Worm (Caenorhabditis elegans) whole organism, late embryonic: ENCODE measurements around the gene C56G2.4.

Experiments used
- F13H6.1 ChIP-seq: sonication (generic microtip); optimal IDR thresholded peaks from 2 replicates; lab custom pipeline; 2016; ENCODE audit warnings: missing genetic modification characterization, missing compliant biosample characterization
- T23F11.4 ChIP-seq: fragments of 200-800 bp; sonication (Bioruptor generic); optimal IDR thresholded peaks from 2 replicates; lab custom pipeline; 2018; ENCODE audit warnings: mild to moderate bottlenecking, missing genetic modification characterization, missing compliant biosample characterization
- ama-1 ChIP-seq: fragments of 150-350 bp; optimal IDR thresholded peaks from 2 replicates; lab custom pipeline; 2014
- ceh-18 ChIP-seq: sonication (generic microtip); optimal IDR thresholded peaks from 2 replicates; lab custom pipeline; 2016; ENCODE audit warnings: missing genetic modification characterization, missing compliant biosample characterization
- ceh-2 ChIP-seq: sonication (generic microtip); optimal IDR thresholded peaks from 2 replicates; lab custom pipeline; 2016; ENCODE audit warnings: missing genotype, missing genetic modification characterization, missing compliant biosample characterization
- ceh-22 ChIP-seq: sonication (generic microtip); optimal IDR thresholded peaks from 2 replicates; lab custom pipeline; 2017; ENCODE audit warnings: missing biosample characterization, missing genetic modification characterization
- ceh-24 ChIP-seq: sonication (generic microtip); optimal IDR thresholded peaks from 2 replicates; lab custom pipeline; 2016; ENCODE audit warnings: mild to moderate bottlenecking, missing genetic modification characterization, missing compliant biosample characterization
- ceh-30 ChIP-seq: fragments of 150-350 bp; optimal IDR thresholded peaks from 2 replicates; lab custom pipeline; 2014; ENCODE audit warnings: missing biosample characterization, missing genetic modification characterization
- ceh-31 ChIP-seq: sonication (generic microtip); optimal IDR thresholded peaks from 2 replicates; lab custom pipeline; 2016; ENCODE audit warnings: missing genetic modification characterization, missing compliant biosample characterization
- ceh-48 ChIP-seq: sonication (generic microtip); optimal IDR thresholded peaks from 2 replicates; lab custom pipeline; 2016; ENCODE audit warnings: missing genetic modification characterization, inconsistent platforms, missing compliant biosample characterization
- ceh-6 ChIP-seq: fragments of 200-800 bp; sonication (Bioruptor generic); optimal IDR thresholded peaks from 2 replicates; lab custom pipeline; 2018; ENCODE audit warnings: mild to moderate bottlenecking, missing genetic modification characterization, missing compliant biosample characterization
- ceh-9 ChIP-seq: sonication (generic microtip); optimal IDR thresholded peaks from 2 replicates; lab custom pipeline; 2016; ENCODE audit warnings: mild to moderate bottlenecking, missing genetic modification characterization, inconsistent platforms, missing compliant biosample characterization
- che-1 ChIP-seq: sonication (generic microtip); optimal IDR thresholded peaks from 2 replicates; lab custom pipeline; 2016; ENCODE audit warnings: mild to moderate bottlenecking, missing genetic modification characterization, missing compliant biosample characterization
- elt-2 ChIP-seq: sonication (generic microtip); optimal IDR thresholded peaks from 2 replicates; lab custom pipeline; 2016; ENCODE audit warnings: missing genetic modification reagents, missing genetic modification characterization, missing compliant biosample characterization
- elt-4 ChIP-seq: sonication (generic microtip); optimal IDR thresholded peaks from 2 replicates; lab custom pipeline; 2016; ENCODE audit warnings: missing genetic modification characterization, missing compliant biosample characterization
- ets-4 ChIP-seq: sonication (generic microtip); optimal IDR thresholded peaks from 2 replicates; lab custom pipeline; 2016; ENCODE audit warnings: missing genetic modification characterization, missing compliant biosample characterization
- eyg-1 ChIP-seq: sonication (generic microtip); optimal IDR thresholded peaks from 2 replicates; lab custom pipeline; 2016; ENCODE audit warnings: missing genotype, missing genetic modification characterization, missing compliant biosample characterization
- fax-1 ChIP-seq: sonication (generic microtip); optimal IDR thresholded peaks from 2 replicates; lab custom pipeline; 2016; ENCODE audit warnings: missing genotype, missing genetic modification characterization, missing compliant biosample characterization
- fkh-10 ChIP-seq: fragments of 150-350 bp; optimal IDR thresholded peaks from 2 replicates; lab custom pipeline; 2014; ENCODE audit warnings: missing biosample characterization, missing genetic modification reagents, missing genetic modification characterization
- fkh-6 ChIP-seq: sonication (generic microtip); optimal IDR thresholded peaks from 2 replicates; lab custom pipeline; 2016; ENCODE audit warnings: missing genetic modification characterization, missing compliant biosample characterization
- gmeb-2 ChIP-seq: sonication (generic microtip); optimal IDR thresholded peaks from 2 replicates; lab custom pipeline; 2016; ENCODE audit warnings: missing genetic modification characterization, inconsistent platforms, missing compliant biosample characterization
- hlh-13 ChIP-seq: fragments of 200-800 bp; sonication (Bioruptor generic); optimal IDR thresholded peaks from 2 replicates; lab custom pipeline; 2018; ENCODE audit warnings: mild to moderate bottlenecking, missing genetic modification characterization, missing compliant biosample characterization
- hlh-30 ChIP-seq: sonication (generic microtip); optimal IDR thresholded peaks from 2 replicates; lab custom pipeline; 2017; ENCODE audit warnings: antibody characterized with exemption, missing genetic modification characterization, missing compliant biosample characterization; ENCODE audit not compliant: insufficient read depth
- hlh-6 ChIP-seq: sonication (generic microtip); optimal IDR thresholded peaks from 2 replicates; lab custom pipeline; 2016; ENCODE audit warnings: missing genotype, missing genetic modification characterization, missing compliant biosample characterization
- hlh-8 ChIP-seq: sonication (generic microtip); optimal IDR thresholded peaks from 2 replicates; lab custom pipeline; 2016; ENCODE audit warnings: missing genotype, missing genetic modification characterization, missing compliant biosample characterization
- lim-6 ChIP-seq: sonication (generic microtip); optimal IDR thresholded peaks from 2 replicates; lab custom pipeline; 2016; ENCODE audit warnings: missing genetic modification characterization, missing compliant biosample characterization
- lin-11 ChIP-seq: fragments of 200-800 bp; sonication (Bioruptor generic); optimal IDR thresholded peaks from 2 replicates; lab custom pipeline; 2018; ENCODE audit warnings: mild to moderate bottlenecking, missing genetic modification characterization, missing compliant biosample characterization
- mec-3 ChIP-seq: sonication (generic microtip); optimal IDR thresholded peaks from 2 replicates; lab custom pipeline; 2016; ENCODE audit warnings: borderline replicate concordance, missing genetic modification characterization, missing compliant biosample characterization
- nfya-1 ChIP-seq: sonication (generic microtip); optimal IDR thresholded peaks from 2 replicates; lab custom pipeline; 2017; ENCODE audit warnings: missing genetic modification characterization, mild to moderate bottlenecking, missing compliant biosample characterization, antibody characterized with exemption, moderate library complexity
- nhr-232 ChIP-seq: sonication (generic microtip); optimal IDR thresholded peaks from 2 replicates; lab custom pipeline; 2016; ENCODE audit warnings: missing genetic modification characterization, missing compliant biosample characterization
- pat-9 ChIP-seq: fragments of 200-800 bp; sonication (Bioruptor generic); optimal IDR thresholded peaks from 2 replicates; lab custom pipeline; 2018; ENCODE audit warnings: mild to moderate bottlenecking, missing genetic modification characterization, moderate library complexity, missing compliant biosample characterization
- pax-1 ChIP-seq: fragments of 150-350 bp; optimal IDR thresholded peaks from 2 replicates; lab custom pipeline; 2014; ENCODE audit warnings: missing biosample characterization, missing genetic modification characterization
- pha-2 ChIP-seq: sonication (generic microtip); optimal IDR thresholded peaks from 2 replicates; lab custom pipeline; 2017; ENCODE audit warnings: mild to moderate bottlenecking, missing genetic modification characterization, missing compliant biosample characterization
- pha-4 ChIP-seq: fragments of 150-350 bp; optimal IDR thresholded peaks from 2 replicates; lab custom pipeline; 2018; ENCODE audit warnings: missing biosample characterization, missing genetic modification reagents, missing genetic modification characterization
- rnt-1 ChIP-seq: sonication (generic microtip); optimal IDR thresholded peaks from 2 replicates; lab custom pipeline; 2016; ENCODE audit warnings: missing genetic modification characterization, missing compliant biosample characterization
- sox-4 ChIP-seq: sonication (generic microtip); optimal IDR thresholded peaks from 2 replicates; lab custom pipeline; 2017; ENCODE audit warnings: mild to moderate bottlenecking, missing genetic modification characterization, inconsistent platforms, missing compliant biosample characterization
- syd-9 ChIP-seq: sonication (generic microtip); optimal IDR thresholded peaks from 2 replicates; lab custom pipeline; 2016; ENCODE audit warnings: mild to moderate bottlenecking, missing genetic modification characterization, moderate library complexity, missing compliant biosample characterization
- tbx-2 ChIP-seq: sonication (generic microtip); optimal IDR thresholded peaks from 2 replicates; lab custom pipeline; 2016; ENCODE audit warnings: missing genetic modification characterization, missing compliant biosample characterization
- unc-42 ChIP-seq: sonication (generic microtip); optimal IDR thresholded peaks from 2 replicates; lab custom pipeline; 2016; ENCODE audit warnings: missing genotype, missing genetic modification characterization, missing compliant biosample characterization
- unc-55 ChIP-seq: sonication (generic microtip); optimal IDR thresholded peaks from 2 replicates; lab custom pipeline; 2017; ENCODE audit warnings: missing biosample characterization, missing genetic modification reagents, missing genetic modification characterization

Gene C56G2.4

DNA sequence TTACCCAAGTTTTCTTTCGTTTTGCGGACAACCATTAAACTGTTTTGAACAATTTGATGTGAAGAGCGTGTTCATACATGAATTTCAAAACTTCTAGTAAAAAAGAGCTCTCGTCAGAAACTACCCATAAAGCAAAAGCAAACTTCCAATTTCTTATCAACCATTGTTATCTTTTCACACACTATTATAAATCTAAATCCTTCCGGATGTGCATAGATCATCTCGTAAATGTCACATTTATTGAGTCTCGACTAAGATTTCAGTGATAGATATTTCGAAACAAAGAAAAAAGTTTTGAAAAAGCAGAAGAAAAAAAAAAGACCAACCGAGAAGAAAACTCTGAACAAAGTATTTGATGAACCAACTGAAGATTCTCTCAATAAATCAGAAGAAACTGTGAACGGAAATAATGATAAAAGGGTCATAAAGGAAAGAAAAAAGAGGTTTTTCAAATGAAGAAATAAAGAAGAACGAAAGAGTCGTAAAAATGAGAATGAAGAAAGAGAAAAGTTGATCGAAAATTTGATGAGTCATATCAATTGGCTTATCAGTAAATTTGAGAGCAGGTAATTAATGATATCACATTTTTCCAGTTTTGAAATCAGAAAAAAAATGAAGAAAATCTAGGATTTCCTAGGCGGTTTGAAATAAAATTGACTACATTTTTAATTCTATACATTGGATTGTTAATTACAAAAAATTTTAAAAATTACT is 40.9 kb upstream of the C56G2.4 start:
- TF ChIP-seq mec-3 (tag; lab: Kevin White, UChicago) (no peak), ceh-48 (tag; lab: Kevin White, UChicago) (no peak), F13H6.1 (tag; lab: Kevin White, UChicago) (no peak), hlh-8 (tag; lab: Kevin White, UChicago) (no peak), lim-6 (tag; lab: Kevin White, UChicago) (no peak), ets-4 (tag; lab: Kevin White, UChicago) (no peak), ceh-30 (tag; lab: Kevin White, UChicago) (no peak), fax-1 (tag; lab: Kevin White, UChicago) (no peak), hlh-30 (tag; lab: Kevin White, UChicago) (no peak), ceh-2 (tag; lab: Kevin White, UChicago) (no peak), ceh-6 (GFP tag; lab: Kevin White, UChicago) (no peak), tbx-2 (no peak), pat-9 (tag; lab: Kevin White, UChicago) (no peak), elt-4 (tag; lab: Kevin White, UChicago) (no peak), unc-42 (tag; lab: Kevin White, UChicago) (no peak), ceh-9 (no peak), hlh-6 (tag; lab: Kevin White, UChicago) (no peak), ceh-24 (no peak), che-1 (tag; lab: Kevin White, UChicago) (no peak)

DNA sequence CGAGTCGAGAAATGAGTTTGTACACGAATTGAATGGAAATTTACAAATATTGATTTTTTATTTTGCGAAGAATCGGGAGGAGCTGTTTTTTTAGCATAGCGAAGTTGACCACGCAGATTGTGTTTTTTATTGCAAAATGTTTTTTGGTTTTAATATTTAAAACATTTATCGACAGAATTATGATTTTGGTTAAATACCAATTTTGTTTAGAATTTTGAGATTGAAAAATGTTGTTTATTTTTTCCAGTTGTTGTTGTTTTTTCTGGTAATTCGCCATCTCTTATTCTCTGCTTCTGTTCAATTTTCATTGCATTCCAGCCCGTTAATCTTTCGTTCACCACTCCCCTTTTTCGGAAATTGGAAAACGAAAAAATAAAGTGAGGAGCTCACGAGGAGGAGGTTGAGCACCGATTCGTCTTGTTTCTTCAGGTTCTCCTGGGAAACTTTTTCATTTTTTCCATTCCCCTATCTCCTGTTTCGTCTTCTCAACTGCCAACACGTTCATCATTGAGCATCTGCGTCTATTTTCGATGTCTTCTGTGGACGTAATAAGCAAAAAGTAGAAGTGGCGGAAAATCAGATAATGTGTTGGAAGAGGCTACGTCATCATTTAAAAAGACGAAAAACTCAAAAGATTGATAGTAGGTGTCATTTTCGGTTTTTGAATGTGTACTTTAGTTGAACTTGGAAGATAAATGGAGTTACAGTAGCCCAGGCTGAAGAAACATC is 35.4 kb upstream of the C56G2.4 start, which contains the start of gene F47D12.7:
TSS of gene F47D12.7 (minus strand) at position 51 of the 729 bp plus-strand sequence.
- TF ChIP-seq eyg-1 (tag; lab: Kevin White, UChicago) (no peak), rnt-1 (no peak), pha-2 (tag; lab: Kevin White, UChicago) (no peak), nfya-1 (tag; lab: Kevin White, UChicago) (no peak), ceh-22 (tag; lab: Kevin White, UChicago) (no peak), che-1 (tag; lab: Kevin White, UChicago) (no peak), syd-9 (tag; lab: Kevin White, UChicago) (no peak), ceh-30 (tag; lab: Kevin White, UChicago) (no peak), pax-1 (no peak)

DNA sequence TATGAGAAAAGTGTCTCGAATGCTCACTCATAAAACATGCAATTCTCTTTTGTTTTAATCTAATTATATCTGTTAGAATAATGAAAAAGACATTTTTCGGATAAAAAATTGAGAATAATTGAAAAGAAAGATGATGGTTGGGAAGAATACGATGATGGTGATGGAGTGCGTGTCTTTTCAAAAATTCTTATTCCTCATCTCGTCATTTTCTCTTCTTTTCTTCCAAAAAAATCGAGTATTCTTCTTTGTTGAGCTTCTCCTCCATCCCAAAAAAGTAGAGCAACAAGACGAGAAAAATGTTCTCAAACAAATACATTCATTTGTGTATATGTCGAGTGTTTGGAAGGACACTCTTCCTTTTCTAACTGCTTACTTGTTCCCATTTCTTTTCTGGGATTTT is 33.9 kb upstream of the C56G2.4 start:
- TF ChIP-seq ama-1: no peak
- no peak for TF ChIP-seq tbx-2
- no peak for TF ChIP-seq hlh-13 (GFP tag; lab: Kevin White, UChicago)
- TF ChIP-seq unc-55: no peak
- TF ChIP-seq gmeb-2 (tag; lab: Kevin White, UChicago): no peak
- no peak for TF ChIP-seq elt-2 (tag; lab: Kevin White, UChicago)
- no peak for TF ChIP-seq ceh-18
- no peak for TF ChIP-seq nhr-232 (tag; lab: Kevin White, UChicago)
- TF ChIP-seq ceh-48 (tag; lab: Kevin White, UChicago): no peak
- no peak for TF ChIP-seq fkh-6 (tag; lab: Kevin White, UChicago)
- TF ChIP-seq fkh-10 (GFP tag; lab: Kevin White, UChicago): no peak
- no peak for TF ChIP-seq ceh-9
- no peak for TF ChIP-seq T23F11.4 (GFP tag; lab: Kevin White, UChicago)

DNA sequence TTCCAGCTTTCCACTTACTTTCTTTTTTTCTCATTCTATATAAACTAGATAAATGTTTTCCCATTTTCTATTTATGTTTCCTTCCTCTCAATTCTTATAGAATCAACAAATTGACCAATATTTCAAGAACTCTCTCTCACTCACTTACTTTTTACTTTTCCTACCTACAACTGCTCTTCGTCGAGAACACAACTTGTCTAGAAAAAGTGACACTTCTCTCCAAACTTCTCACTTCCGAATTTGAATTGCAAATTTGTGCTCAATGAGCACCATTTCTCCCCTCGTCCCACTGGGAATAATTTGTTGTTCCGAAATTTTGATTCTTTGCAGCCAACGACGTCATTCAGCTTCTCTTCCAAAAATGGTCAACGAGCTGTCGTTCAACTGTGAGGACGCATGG is 33.4 kb upstream of the C56G2.4 start, which contains the start of gene F47D12.3:
TSS of gene F47D12.3 (plus strand) at position 331 of the 400 bp plus-strand sequence.
- TF ChIP-seq ceh-48 (tag; lab: Kevin White, UChicago): no peak
- no peak for TF ChIP-seq lin-11 (tag; lab: Kevin White, UChicago)
- TF ChIP-seq ceh-31 (tag; lab: Kevin White, UChicago): no peak
- TF ChIP-seq sox-4 (tag; lab: Kevin White, UChicago): no peak
- TF ChIP-seq pha-4 (tag; lab: Kevin White, UChicago): no peak
- TF ChIP-seq elt-4 (tag; lab: Kevin White, UChicago): no peak
- no peak for TF ChIP-seq tbx-2
- TF ChIP-seq fkh-6 (tag; lab: Kevin White, UChicago): no peak
